Fruit fly (Drosophila melanogaster): ENCODE data around the gene CG44422.

The CG44422 gene

DNA sequence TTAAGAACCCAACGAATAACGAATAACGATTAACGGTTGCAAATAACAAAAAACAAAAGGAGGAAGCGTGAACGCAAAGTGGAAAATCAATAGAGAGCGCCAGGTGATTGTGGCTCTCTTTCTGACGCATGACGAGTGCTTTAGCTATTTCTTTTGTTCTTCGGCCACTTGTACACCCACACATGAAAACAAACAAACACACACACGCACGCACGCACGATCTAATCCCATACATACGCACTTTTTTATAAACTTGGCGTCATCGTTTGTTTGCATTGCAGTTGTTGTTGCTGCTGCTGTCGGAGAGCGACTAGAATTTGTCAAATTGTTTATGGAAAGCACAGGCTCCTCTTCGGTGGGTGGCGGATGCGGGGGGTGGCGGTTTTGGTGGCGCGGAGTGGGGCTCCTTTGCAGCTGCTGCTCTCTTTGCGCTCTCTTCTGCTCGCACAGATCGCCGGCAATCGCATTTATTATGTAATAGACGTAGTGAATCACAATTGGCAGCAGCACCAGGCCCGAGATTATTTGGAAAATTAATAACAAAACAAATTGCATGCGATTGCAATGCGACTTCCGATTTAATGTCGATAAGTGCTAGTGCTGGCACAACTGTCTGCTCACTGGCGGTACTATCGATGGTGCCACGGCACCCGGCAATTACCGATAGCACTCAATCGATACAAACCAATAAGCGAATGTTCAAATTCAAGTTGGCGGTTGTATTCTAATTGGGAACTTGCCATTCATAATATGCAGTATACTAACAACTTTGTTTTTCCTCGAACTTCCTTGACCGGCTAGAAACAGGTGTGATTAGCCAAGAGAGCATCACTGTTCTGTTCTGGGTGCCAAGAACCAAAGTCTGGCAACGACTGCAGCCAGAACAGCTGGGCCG lies 36.6 kb upstream of the CG44422 start (continued):
- peak; percentile 56 for TF ChIP-seq sug (tag; optimal IDR thresholded peaks at IDR 0.05)
- TF ChIP-seq bigmax (GFP tag; optimal IDR thresholded peaks at IDR 0.05), result no peak
- no peak for TF ChIP-seq pros (GFP tag; optimal IDR thresholded peaks at IDR 0.05)
- TF ChIP-seq CG1603 (tag; optimal IDR thresholded peaks at IDR 0.05), result peak; percentile 89
- TF ChIP-seq CG17802 (tag; optimal IDR thresholded peaks at IDR 0.05), result no peak
- no peak for TF ChIP-seq dimm (GFP tag; IDR thresholded peaks at IDR 0.05)
- TF ChIP-seq CG7987 (GFP tag; optimal IDR thresholded peaks at IDR 0.05), result no peak
- TF ChIP-seq Elba2 (GFP tag; optimal IDR thresholded peaks at IDR 0.05), result peak; percentile 97
- TF ChIP-seq her (GFP tag; optimal IDR thresholded peaks at IDR 0.05), result peak; percentile 58
- peak; percentile 37 for TF ChIP-seq CG1647 (GFP tag; optimal IDR thresholded peaks at IDR 0.05)
- TF ChIP-seq twi (tag; optimal IDR thresholded peaks at IDR 0.05), result peak; percentile 15
- peak; percentile 71 for TF ChIP-seq CG17186 (GFP tag; optimal IDR thresholded peaks at IDR 0.05)
- TF ChIP-seq Aef1 (GFP tag; IDR thresholded peaks at IDR 0.05), result no peak; the same call in 2 of the 3 replicates
- peak; percentile 30 for TF ChIP-seq CG13894 (tag; optimal IDR thresholded peaks at IDR 0.05)
- no peak for TF ChIP-seq sr (GFP tag; IDR thresholded peaks at IDR 0.05)
- no peak for TF ChIP-seq toy (GFP tag; IDR thresholded peaks at IDR 0.05)
- TF ChIP-seq CG7357 (GFP tag; IDR thresholded peaks at IDR 0.05), result no peak
- peak; percentile 93 for TF ChIP-seq knrl (GFP tag; IDR thresholded peaks at IDR 0.05; ENCODE audit: partially characterized antibody)
- TF ChIP-seq dpn (GFP tag; optimal IDR thresholded peaks at IDR 0.05), result peak; percentile 66 to 70
- TF ChIP-seq Trl (optimal IDR thresholded peaks at IDR 0.05), result peak in 1 of 2 experiments; percentile 72
- peak; percentile 42 for TF ChIP-seq Trl (GFP tag; optimal IDR thresholded peaks at IDR 0.05)
- no peak for TF ChIP-seq CG6683 (GFP tag; optimal IDR thresholded peaks at IDR 0.05)
- TF ChIP-seq CG10959 (GFP tag; IDR thresholded peaks at IDR 0.05), result no peak
- peak; percentile 70 for TF ChIP-seq CG6272 (GFP tag; IDR thresholded peaks at IDR 0.05)
- peak; percentile 53 for TF ChIP-seq CG32532 (GFP tag; IDR thresholded peaks at IDR 0.05)
- no peak for TF ChIP-seq seq (GFP tag; IDR thresholded peaks at IDR 0.05)
- peak; percentile 45 for TF ChIP-seq CG13123 (GFP tag; optimal IDR thresholded peaks at IDR 0.05)
- TF ChIP-seq CG12659 (GFP tag; optimal IDR thresholded peaks at IDR 0.05), result peak; percentile 73
- TF ChIP-seq sd (tag; optimal IDR thresholded peaks at IDR 0.05), result peak; percentile 87
- TF ChIP-seq cato (GFP tag; optimal IDR thresholded peaks at IDR 0.05; ENCODE audit: borderline replicate concordance), result peak; percentile 6
- TF ChIP-seq vvl (GFP tag; IDR thresholded peaks at IDR 0.05), result peak; percentile 29; the same call in 1 of the 2 replicates
- TF ChIP-seq pb (GFP tag; optimal IDR thresholded peaks at IDR 0.05), result peak; percentile 33
- peak; percentile 63 for TF ChIP-seq CG12391 (tag; optimal IDR thresholded peaks at IDR 0.05)
- TF ChIP-seq CG2129 (GFP tag; IDR thresholded peaks at IDR 0.05; ENCODE audit: partially characterized antibody), result peak; percentile 61
- TF ChIP-seq CG11247 (GFP tag; IDR thresholded peaks at IDR 0.05), result peak; percentile 51; the same call in 1 of the 2 replicates
- peak; percentile 49 for TF ChIP-seq CG3995 (GFP tag; optimal IDR thresholded peaks at IDR 0.05)
- peak; percentile 50 for TF ChIP-seq CG17829 (tag; optimal IDR thresholded peaks at IDR 0.05)
- peak; percentile 58 for TF ChIP-seq CG30020 (tag; optimal IDR thresholded peaks at IDR 0.05)
- TF ChIP-seq CG9609 (GFP tag; optimal IDR thresholded peaks at IDR 0.05), result peak; percentile 39
- no peak for TF ChIP-seq CG17568 (GFP tag; optimal IDR thresholded peaks at IDR 0.05)
- no peak for TF ChIP-seq sim (GFP tag; IDR thresholded peaks at IDR 0.05)
- peak; percentile 91 for TF ChIP-seq CG16813 (GFP tag; IDR thresholded peaks at IDR 0.05; ENCODE audit: partially characterized antibody)
- peak; percentile 53 for TF ChIP-seq MESR4 (GFP tag; optimal IDR thresholded peaks at IDR 0.05)
- TF ChIP-seq ro (GFP tag; IDR thresholded peaks at IDR 0.05), result no peak
- peak; percentile 8 for TF ChIP-seq Nf-YC (tag; optimal IDR thresholded peaks at IDR 0.05)
- peak; percentile 82 for TF ChIP-seq tna (GFP tag; IDR thresholded peaks at IDR 0.05; ENCODE audit: partially characterized antibody)
- TF ChIP-seq CG11504 (tag; optimal IDR thresholded peaks at IDR 0.05), result peak; percentile 48
- TF ChIP-seq CG10267 (tag; optimal IDR thresholded peaks at IDR 0.05), result peak; percentile 45
